Worm (Caenorhabditis elegans) whole organism, L1 larva: ENCODE data around the gene smap-1.
A peak's percentile ranks its signal among the peaks of the same experiment; 100 is the strongest.

Experiments used
- C04F5.9 ChIP-seq: sonication (generic microtip); optimal IDR thresholded peaks from 2 replicates; lab custom pipeline; 2016; ENCODE audit warnings: missing genetic modification characterization, missing compliant biosample characterization
- C16A3.4 ChIP-seq: fragments of 150-350 bp; optimal IDR thresholded peaks from 2 replicates; lab custom pipeline; 2014; ENCODE audit warnings: missing biosample characterization, missing genetic modification characterization
- F16B12.6 ChIP-seq: fragments of 150-350 bp; optimal IDR thresholded peaks from 2 replicates; lab custom pipeline; 2014; ENCODE audit warnings: missing biosample characterization, missing genetic modification characterization
- Y116A8C.19 ChIP-seq: sonication (generic microtip); optimal IDR thresholded peaks from 2 replicates; lab custom pipeline; 2016; ENCODE audit warnings: missing compliant biosample characterization, missing genetic modification characterization, borderline replicate concordance
- blmp-1 ChIP-seq: fragments of 150-350 bp; optimal IDR thresholded peaks from 2 replicates; lab custom pipeline; 2014; ENCODE audit warnings: missing biosample characterization, missing genetic modification characterization
- ceh-8 ChIP-seq: fragments of 200-800 bp; sonication (Bioruptor generic); optimal IDR thresholded peaks from 2 replicates; lab custom pipeline; 2018; ENCODE audit warnings: mild to moderate bottlenecking, missing genetic modification characterization, moderate library complexity, missing compliant biosample characterization
- dpl-1 ChIP-seq, 3 experiments: fragments of 150-350 bp in 2 of 3; sonication (generic microtip) in 1 of 3; optimal IDR thresholded peaks; 2 replicates each; lab custom pipeline; 2014 to 2017; ENCODE audit warnings: missing biosample characterization in 3 of 3, missing genetic modification characterization in 3 of 3, missing genetic modification reagents in 3 of 3
- efl-3 ChIP-seq: fragments of 200-800 bp; sonication (Bioruptor generic); optimal IDR thresholded peaks from 2 replicates; lab custom pipeline; 2018; ENCODE audit warnings: mild to moderate bottlenecking, missing genetic modification characterization, missing compliant biosample characterization
- egl-27 ChIP-seq, 2 experiments: fragments of 150-350 bp in 1 of 2; sonication (generic microtip); optimal IDR thresholded peaks; 3 replicates each; lab custom pipeline; 2017 to 2018; ENCODE audit warnings: missing biosample characterization in 2 of 2, missing genetic modification characterization in 2 of 2, missing genetic modification reagents in 2 of 2
- elt-3 ChIP-seq, 6 experiments: fragments of 150-350 bp in 1 of 6; sonication (generic microtip); optimal IDR thresholded peaks; 2 replicates each; lab custom pipeline; 2017 to 2018; ENCODE audit warnings: missing biosample characterization in 6 of 6, missing genetic modification characterization in 6 of 6, inconsistent platforms in 1 of 6
- ets-5 ChIP-seq: fragments of 200-800 bp; sonication (Bioruptor generic); IDR thresholded peaks from 2 replicates; pipeline ENCODE4 v1.3.6; 2022; ENCODE audit warnings: missing genetic modification characterization, missing compliant biosample characterization
- fkh-10 ChIP-seq: sonication (generic microtip); optimal IDR thresholded peaks from 2 replicates; lab custom pipeline; 2017; ENCODE audit warnings: missing biosample characterization, missing genetic modification reagents, missing genetic modification characterization
- fkh-4 ChIP-seq: sonication (generic microtip); optimal IDR thresholded peaks from 2 replicates; lab custom pipeline; 2016; ENCODE audit warnings: missing compliant biosample characterization, missing genetic modification characterization, borderline replicate concordance
- grh-1 ChIP-seq: fragments of 200-800 bp; sonication (Bioruptor generic); IDR thresholded peaks from 2 replicates; pipeline ENCODE4 v1.3.6; 2022; ENCODE audit warnings: missing genetic modification reagents, missing genetic modification characterization, missing compliant biosample characterization
- isw-1 ChIP-seq: fragments of 200-800 bp; sonication (Bioruptor generic); IDR thresholded peaks from 2 replicates; pipeline ENCODE4 v1.3.6; 2022; ENCODE audit warnings: missing genetic modification characterization, missing compliant biosample characterization
- jun-1 ChIP-seq: fragments of 150-350 bp; optimal IDR thresholded peaks from 2 replicates; lab custom pipeline; 2014; ENCODE audit warnings: missing biosample characterization, missing genetic modification reagents, missing genetic modification characterization
- lin-14 ChIP-seq: fragments of 200-800 bp; sonication (Bioruptor generic); optimal IDR thresholded peaks from 2 replicates; lab custom pipeline; 2018; ENCODE audit warnings: mild to moderate bottlenecking, missing genetic modification characterization, moderate library complexity, missing compliant biosample characterization
- lin-35 ChIP-seq, 2 experiments: fragments of 150-350 bp; optimal IDR thresholded peaks; 2 replicates each; lab custom pipeline; 2014; ENCODE audit warnings: missing biosample characterization in 2 of 2, missing genetic modification characterization in 2 of 2, missing genetic modification reagents in 2 of 2
- lsy-2 ChIP-seq, 2 experiments: fragments of 150-350 bp; optimal IDR thresholded peaks; 2 replicates each; lab custom pipeline; 2014; ENCODE audit warnings: missing biosample characterization in 2 of 2, missing genetic modification characterization in 2 of 2
- mdl-1 ChIP-seq, 2 experiments: fragments of 150-350 bp; optimal IDR thresholded peaks; 2 replicates each; lab custom pipeline; 2014 to 2017; ENCODE audit warnings: missing biosample characterization in 2 of 2, missing genetic modification characterization in 2 of 2, inconsistent platforms in 1 of 2
- mep-1 ChIP-seq: fragments of 150-350 bp; optimal IDR thresholded peaks from 2 replicates; lab custom pipeline; 2014; ENCODE audit warnings: missing biosample characterization, missing genetic modification characterization
- nhr-12 ChIP-seq: sonication (generic microtip); optimal IDR thresholded peaks from 2 replicates; lab custom pipeline; 2017; ENCODE audit warnings: missing biosample characterization, missing genetic modification characterization
- nhr-19 ChIP-seq: fragments of 200-800 bp; sonication (Bioruptor generic); conservative IDR thresholded peaks from 2 replicates; pipeline ENCODE4 v1.3.6; 2022; ENCODE audit warnings: missing genetic modification characterization, missing compliant biosample characterization
- nhr-20 ChIP-seq: sonication (generic microtip); optimal IDR thresholded peaks from 2 replicates; lab custom pipeline; 2016; ENCODE audit warnings: mild to moderate bottlenecking, missing genetic modification characterization, missing compliant biosample characterization
- nhr-237 ChIP-seq: fragments of 150-350 bp; optimal IDR thresholded peaks from 2 replicates; lab custom pipeline; 2014; ENCODE audit warnings: missing biosample characterization, missing genetic modification characterization
- nhr-47 ChIP-seq: sonication (generic microtip); optimal IDR thresholded peaks from 2 replicates; lab custom pipeline; 2016; ENCODE audit warnings: mild to moderate bottlenecking, missing genetic modification characterization, moderate library complexity, missing compliant biosample characterization
- nhr-77 ChIP-seq: fragments of 150-350 bp; optimal IDR thresholded peaks from 2 replicates; lab custom pipeline; 2014; ENCODE audit warnings: missing biosample characterization, missing genetic modification characterization
- nhr-85 ChIP-seq: sonication (generic microtip); peaks from one replicate; lab custom pipeline; 2016; ENCODE audit warnings: missing genetic modification characterization, inconsistent platforms, missing compliant biosample characterization
- pag-3 ChIP-seq: sonication (generic microtip); optimal IDR thresholded peaks from 2 replicates; lab custom pipeline; 2017; ENCODE audit warnings: missing genetic modification characterization, mild to moderate bottlenecking, missing compliant biosample characterization, antibody characterized with exemption, borderline replicate concordance; ENCODE audit not compliant: insufficient read depth
- pqm-1 ChIP-seq: sonication (generic microtip); optimal IDR thresholded peaks from 3 replicates; lab custom pipeline; 2017; ENCODE audit warnings: missing biosample characterization, missing genetic modification characterization
- rnt-1 ChIP-seq: sonication (generic microtip); optimal IDR thresholded peaks from 2 replicates; lab custom pipeline; 2016; ENCODE audit warnings: mild to moderate bottlenecking, missing genetic modification characterization, moderate library complexity, missing compliant biosample characterization
- skn-1 ChIP-seq: fragments of 150-350 bp; optimal IDR thresholded peaks from 2 replicates; lab custom pipeline; 2014; ENCODE audit warnings: missing biosample characterization, missing genetic modification characterization
- snpc-4 ChIP-seq: fragments of 150-350 bp; optimal IDR thresholded peaks from 2 replicates; lab custom pipeline; 2014; ENCODE audit warnings: missing biosample characterization, missing genetic modification characterization
- sptf-1 ChIP-seq: fragments of 150-350 bp; optimal IDR thresholded peaks from 2 replicates; lab custom pipeline; 2014; ENCODE audit warnings: missing biosample characterization, missing genetic modification characterization
- swsn-7 ChIP-seq: sonication (generic microtip); optimal IDR thresholded peaks from 2 replicates; lab custom pipeline; 2016; ENCODE audit warnings: missing genetic modification characterization, missing compliant biosample characterization
- tbx-2 ChIP-seq: sonication (generic microtip); optimal IDR thresholded peaks from 2 replicates; lab custom pipeline; 2016; ENCODE audit warnings: missing genetic modification characterization, missing compliant biosample characterization
- tlp-1 ChIP-seq: fragments of 150-350 bp; optimal IDR thresholded peaks from 2 replicates; lab custom pipeline; 2014; ENCODE audit warnings: missing biosample characterization, missing genetic modification characterization
- unc-30 ChIP-seq: sonication (generic microtip); optimal IDR thresholded peaks from 2 replicates; lab custom pipeline; 2017; ENCODE audit warnings: missing biosample characterization, missing genetic modification characterization
- unc-62 ChIP-seq: fragments of 150-350 bp; optimal IDR thresholded peaks from 2 replicates; lab custom pipeline; 2014; ENCODE audit warnings: missing biosample characterization, missing genetic modification reagents, missing genetic modification characterization
- unc-86 ChIP-seq: sonication (generic microtip); optimal IDR thresholded peaks from 2 replicates; lab custom pipeline; 2016; ENCODE audit warnings: missing genetic modification characterization, missing compliant biosample characterization
- xbp-1 ChIP-seq: sonication (generic microtip); optimal IDR thresholded peaks from 2 replicates; lab custom pipeline; 2016; ENCODE audit warnings: missing genetic modification characterization, missing compliant biosample characterization
- zag-1 ChIP-seq: fragments of 150-350 bp; optimal IDR thresholded peaks from 2 replicates; lab custom pipeline; 2014; ENCODE audit warnings: missing biosample characterization, missing genetic modification characterization
- zip-4 ChIP-seq: fragments of 200-800 bp; sonication (Bioruptor generic); optimal IDR thresholded peaks from 2 replicates; lab custom pipeline; 2018; ENCODE audit warnings: mild to moderate bottlenecking, missing genetic modification characterization, moderate library complexity, missing compliant biosample characterization
- ztf-11 ChIP-seq, 2 experiments: sonication (generic microtip); optimal IDR thresholded peaks; 2 replicates each; lab custom pipeline; 2016 to 2017; ENCODE audit warnings: missing genetic modification characterization in 2 of 2, missing biosample characterization in 1 of 2, missing compliant biosample characterization in 1 of 2

The smap-1 gene

ce11 chrIII:10720170-10720569 lies 19.4 kb downstream of the smap-1 start (continued):
- no peak for TF ChIP-seq fkh-4 (tag; lab: Kevin White, UChicago)
- TF ChIP-seq elt-3 (tag; optimal IDR thresholded peaks at IDR 0.05; lab: Kevin White, UChicago) = peak in 3 of 6 experiments; percentile 16 to 52 (median 36)
- TF ChIP-seq nhr-12 (tag; lab: Kevin White, UChicago) = no peak
- TF ChIP-seq grh-1 (GFP tag; lab: Robert Waterston, UW) = peak; percentile 76
- TF ChIP-seq unc-86 = peak; percentile 81
- TF ChIP-seq lin-14 (GFP tag; lab: Kevin White, UChicago) = peak; percentile 98
- TF ChIP-seq sptf-1 (tag; lab: Kevin White, UChicago) = no peak
- TF ChIP-seq pag-3 (tag; lab: Kevin White, UChicago) = peak; percentile 59
- peak; percentile 76 to 78 for TF ChIP-seq lin-35 (GFP tag; optimal IDR thresholded peaks at IDR 0.05; lab: Kevin White, UChicago)
- TF ChIP-seq zip-4 (GFP tag; lab: Kevin White, UChicago) = peak; percentile 46
- peak; percentile 96 for TF ChIP-seq nhr-85 (tag; lab: Kevin White, UChicago)
- TF ChIP-seq unc-30 (tag; lab: Kevin White, UChicago) = no peak
- peak in 1 of 2 experiments; percentile 84 for TF ChIP-seq mdl-1 (tag; optimal IDR thresholded peaks at IDR 0.05; lab: Kevin White, UChicago)
- peak; percentile 11 for TF ChIP-seq fkh-10
- no peak for TF ChIP-seq ets-5 (GFP tag; lab: Robert Waterston, UW)
- TF ChIP-seq unc-62 (GFP tag; lab: Kevin White, UChicago) = no peak
- peak; percentile 60 for TF ChIP-seq blmp-1
- peak; percentile 9 for TF ChIP-seq C04F5.9
- TF ChIP-seq pqm-1 = no peak
- peak; percentile 93 for TF ChIP-seq nhr-19 (GFP tag; lab: Robert Waterston, UW)
- peak; percentile 57 for TF ChIP-seq nhr-77 (tag; lab: Kevin White, UChicago)
- TF ChIP-seq egl-27 (tag; optimal IDR thresholded peaks at IDR 0.05; lab: Kevin White, UChicago) = peak in 1 of 2 experiments; percentile 28
- peak; percentile 81 for TF ChIP-seq mep-1
- peak; percentile 5 for TF ChIP-seq ceh-8 (GFP tag; lab: Kevin White, UChicago)
- TF ChIP-seq jun-1 = peak; percentile 80
- no peak for TF ChIP-seq tlp-1
- TF ChIP-seq C16A3.4 (tag; lab: Kevin White, UChicago) = peak; percentile 68
- peak; percentile 61 to 63 (median 61) for TF ChIP-seq dpl-1 (GFP tag; optimal IDR thresholded peaks at IDR 0.05; lab: Kevin White, UChicago)
- TF ChIP-seq skn-1 (tag; lab: Kevin White, UChicago) = peak; percentile 77
- TF ChIP-seq nhr-47 (tag; lab: Kevin White, UChicago) = peak; percentile 91
- peak; percentile 82 to 85 for TF ChIP-seq lsy-2 (tag; optimal IDR thresholded peaks at IDR 0.05; lab: Kevin White, UChicago)
- peak; percentile 73 for TF ChIP-seq xbp-1
- peak; percentile 75 for TF ChIP-seq isw-1 (GFP tag; lab: Robert Waterston, UW)
- TF ChIP-seq Y116A8C.19 (tag; lab: Kevin White, UChicago) = no peak
- TF ChIP-seq ztf-11 (tag; optimal IDR thresholded peaks at IDR 0.05; lab: Kevin White, UChicago) = peak in 1 of 2 experiments; percentile 50
- peak; percentile 11 for TF ChIP-seq F16B12.6 (tag; lab: Kevin White, UChicago)
- TF ChIP-seq rnt-1 = peak; percentile 93
- peak; percentile 92 for TF ChIP-seq tbx-2 (tag; lab: Kevin White, UChicago)
- peak; percentile 60 for TF ChIP-seq snpc-4 (tag; lab: Kevin White, UChicago)
- peak; percentile 95 for TF ChIP-seq nhr-20
- peak; percentile 91 for TF ChIP-seq swsn-7 (tag; lab: Kevin White, UChicago)
- peak; percentile 18 for TF ChIP-seq zag-1 (tag; lab: Kevin White, UChicago)
- TF ChIP-seq efl-3 (GFP tag; lab: Kevin White, UChicago) = no peak
- TF ChIP-seq nhr-237 (tag; lab: Kevin White, UChicago) = peak; percentile 55
